Worm (Caenorhabditis elegans) whole organism, young adult: ENCODE results near the gene E01G4.6.

ENCODE experiments used
- ama-1 ChIP-seq, 3 experiments: fragments of 150-350 bp in 1 of 3; sonication (generic microtip) in 2 of 3; optimal IDR thresholded peaks; 2 replicates each; lab custom pipeline; 2014 to 2018; ENCODE audit warnings: missing biosample characterization in 2 of 3, missing genetic modification characterization in 2 of 3, missing genetic modification reagents in 2 of 3
- dpl-1 ChIP-seq: fragments of 150-350 bp; optimal IDR thresholded peaks from 2 replicates; lab custom pipeline; 2014; ENCODE audit warnings: missing biosample characterization, missing genetic modification reagents, missing genetic modification characterization

- no peak for TF ChIP-seq dpl-1 (GFP tag; lab: Kevin White, UChicago)
- TF ChIP-seq ama-1 (optimal IDR thresholded peaks at IDR 0.05; lab: Kevin White, UChicago): no peak
- TF ChIP-seq ama-1 (GFP tag; optimal IDR thresholded peaks at IDR 0.05; lab: Kevin White, UChicago): no peak
Measured at ce11 chrII:13447166-13447643, 35.0 kb upstream of the E01G4.6 start, which contains the start of gene tbc-14.
